Worm (Caenorhabditis elegans): ENCODE data around the gene srg-69.
A peak's percentile ranks its signal among the peaks of the same experiment; 100 is the strongest.

The srg-69 gene

ce11 chrII:5358137-5358745 lies 2.8 kb downstream of the srg-69 start, which contains the start of the genes F09E5.11 and bmy-1 (continued):
- TF ChIP-seq spr-1 (tag; optimal IDR thresholded peaks at IDR 0.05), result peak; percentile 34
- peak; percentile 58 for TF ChIP-seq F37D6.2 (tag; optimal IDR thresholded peaks at IDR 0.05)
- TF ChIP-seq zip-11 (GFP tag; IDR thresholded peaks at IDR 0.05), result no peak
- peak; percentile 93 for TF ChIP-seq ZK337.2 (GFP tag; IDR thresholded peaks at IDR 0.05)
- TF ChIP-seq hif-1 (tag; optimal IDR thresholded peaks at IDR 0.05), result peak in 1 of 2 experiments; percentile 94
- TF ChIP-seq ceh-62 (tag; optimal IDR thresholded peaks at IDR 0.05), result no peak
- peak; percentile 84 for TF ChIP-seq dve-1 (tag; optimal IDR thresholded peaks at IDR 0.05; ENCODE audit: insufficient read depth)
- peak; percentile 83 for TF ChIP-seq lin-15B (tag; optimal IDR thresholded peaks at IDR 0.05)
- no peak for TF ChIP-seq mxl-2 (GFP tag; conservative IDR thresholded peaks at IDR 0.05)
- peak; percentile 84 for TF ChIP-seq ceh-44 (GFP tag; IDR thresholded peaks at IDR 0.05)
- TF ChIP-seq nhr-10 (tag; optimal IDR thresholded peaks at IDR 0.05), result no peak
- peak; percentile 98 for TF ChIP-seq unc-130 (GFP tag; optimal IDR thresholded peaks at IDR 0.05)
- TF ChIP-seq T20F7.1 (GFP tag; optimal IDR thresholded peaks at IDR 0.05), result peak; percentile 44
- no peak for TF ChIP-seq ceh-28 (tag; optimal IDR thresholded peaks at IDR 0.05)
- TF ChIP-seq duxl-1 (tag; optimal IDR thresholded peaks at IDR 0.05; ENCODE audit: poor library complexity), result peak; percentile 72
- peak; percentile 54 for TF ChIP-seq set-16 (GFP tag; IDR thresholded peaks at IDR 0.05)
- no peak for TF ChIP-seq F26F4.8 (GFP tag; conservative IDR thresholded peaks at IDR 0.05)
- TF ChIP-seq aha-1 (tag), result peak; percentile 98
- TF ChIP-seq fkh-10 (GFP tag; optimal IDR thresholded peaks at IDR 0.05), result peak; percentile 61
- no peak for TF ChIP-seq ceh-82 (tag; optimal IDR thresholded peaks at IDR 0.05)
- peak; percentile 75; the same call in 1 of the 2 replicates for TF ChIP-seq tra-1 (GFP tag; IDR thresholded peaks at IDR 0.05)
- TF ChIP-seq nhr-76 (tag; optimal IDR thresholded peaks at IDR 0.05), result no peak
- TF ChIP-seq nhr-102 (tag; optimal IDR thresholded peaks at IDR 0.05), result peak; percentile 60
- 0 out of 2 replicates have a peak, but pooled peaks have one; percentile 15 for TF ChIP-seq php-3 (GFP tag; IDR thresholded peaks at IDR 0.05)
- TF ChIP-seq ctbp-1 (GFP tag; IDR thresholded peaks at IDR 0.05), result 0 out of 2 replicates have a peak, but pooled peaks have one; percentile 54
- TF ChIP-seq aly-2 (tag; optimal IDR thresholded peaks at IDR 0.05), result no peak
- peak; percentile 7 for TF ChIP-seq nhr-48 (tag; optimal IDR thresholded peaks at IDR 0.05)
- peak; percentile 23; the same call in 1 of the 2 replicates for TF ChIP-seq lim-7 (GFP tag; IDR thresholded peaks at IDR 0.05)
- no peak for TF ChIP-seq F44E2.7 (GFP tag; IDR thresholded peaks at IDR 0.05)
- peak; percentile 83 for TF ChIP-seq dmd-9 (GFP tag; IDR thresholded peaks at IDR 0.05)
- TF ChIP-seq ztf-7 (tag; optimal IDR thresholded peaks at IDR 0.05), result no peak
- TF ChIP-seq lsy-2 (tag; optimal IDR thresholded peaks at IDR 0.05), result peak in 1 of 2 experiments; percentile 85
- no peak for TF ChIP-seq zip-2 (tag; optimal IDR thresholded peaks at IDR 0.05)
- peak; percentile 80 for TF ChIP-seq T26A8.4 (GFP tag; IDR thresholded peaks at IDR 0.05)
- TF ChIP-seq vab-7 (GFP tag; IDR thresholded peaks at IDR 0.05), result peak; percentile 82
- 0 out of 2 replicates have a peak, but pooled peaks have one; percentile 59 for TF ChIP-seq snpc-1.2 (GFP tag; IDR thresholded peaks at IDR 0.05)
- TF ChIP-seq daf-12 (tag; optimal IDR thresholded peaks at IDR 0.05), result no peak
- TF ChIP-seq pqm-1 (tag; optimal IDR thresholded peaks at IDR 0.05), result no peak
- no peak for TF ChIP-seq madf-5 (GFP tag; IDR thresholded peaks at IDR 0.05)
- TF ChIP-seq nhr-11 (tag; optimal IDR thresholded peaks at IDR 0.05), result peak; percentile 47
- TF ChIP-seq nhr-25 (tag; optimal IDR thresholded peaks at IDR 0.05; ENCODE audit: borderline replicate concordance, insufficient read depth), result peak; percentile 2
- peak; percentile 78 for TF ChIP-seq lin-38 (GFP tag; IDR thresholded peaks at IDR 0.05)
- no peak for TF ChIP-seq ceh-32 (tag; optimal IDR thresholded peaks at IDR 0.05; ENCODE audit: poor library complexity)
- TF ChIP-seq D1046.2 (GFP tag; IDR thresholded peaks at IDR 0.05), result no peak
- TF ChIP-seq ZK546.5 (tag; optimal IDR thresholded peaks at IDR 0.05), result no peak
- no peak for TF ChIP-seq lin-29 (GFP tag; IDR thresholded peaks at IDR 0.05)
- no peak for TF ChIP-seq jun-1 (tag; optimal IDR thresholded peaks at IDR 0.05)
- no peak for TF ChIP-seq daf-19 (GFP tag; conservative IDR thresholded peaks at IDR 0.05)
- TF ChIP-seq skn-1 (tag; optimal IDR thresholded peaks at IDR 0.05), result no peak
- no peak for TF ChIP-seq snpc-4 (tag; optimal IDR thresholded peaks at IDR 0.05)
- TF ChIP-seq arid-1 (GFP tag; conservative IDR thresholded peaks at IDR 0.05), result peak; percentile 61; the same call in 1 of the 2 replicates
